Fruit fly (Drosophila melanogaster): ENCODE data around the gene CG32640.
A peak's percentile ranks its signal among the peaks of the same experiment; 100 is the strongest.

Gene CG32640

DNA sequence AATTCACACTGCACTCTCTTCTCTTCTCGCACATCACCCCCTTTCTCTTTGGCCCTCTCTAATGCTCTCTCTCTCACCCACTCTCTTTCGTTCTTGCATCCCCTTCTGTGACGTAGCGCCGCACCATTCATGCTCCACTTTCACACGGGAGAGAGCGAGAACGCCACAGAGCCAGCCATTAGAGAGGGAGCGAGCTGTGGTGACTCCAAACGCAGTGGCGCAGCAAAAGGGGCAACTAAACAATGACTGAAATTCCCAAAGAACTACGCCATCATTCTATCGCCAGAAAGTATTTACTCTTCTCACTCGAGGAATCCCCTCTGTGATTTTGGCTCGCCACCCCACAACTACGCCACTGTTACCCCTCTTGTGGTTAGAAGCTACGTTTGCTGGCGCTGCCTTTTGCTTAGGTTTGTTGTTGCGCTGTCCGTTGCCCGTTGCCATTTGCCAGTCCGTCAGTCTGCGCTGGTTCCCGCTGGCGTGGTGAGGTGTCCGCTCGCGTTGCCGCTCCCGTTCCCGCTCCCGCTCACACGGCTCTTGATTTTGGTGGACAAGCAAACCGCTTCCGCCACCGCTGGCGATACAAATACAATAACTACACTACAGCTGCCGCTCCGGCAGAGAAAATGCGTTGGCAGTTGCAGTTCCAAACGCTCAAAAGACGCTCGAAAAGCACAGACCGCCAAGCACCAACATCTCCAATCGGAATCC lies 46.6 kb upstream of the CG32640 start (continued):
- TF ChIP-seq zen (tag; optimal IDR thresholded peaks at IDR 0.05) (peak; percentile 93), Side (GFP tag; optimal IDR thresholded peaks at IDR 0.05) (peak; percentile 99), chif (GFP tag; optimal IDR thresholded peaks at IDR 0.05) (peak; percentile 99), CG31365 (tag; optimal IDR thresholded peaks at IDR 0.05) (peak; percentile 95), ken (GFP tag; IDR thresholded peaks at IDR 0.05) (peak; percentile 99), cwo (GFP tag; optimal IDR thresholded peaks at IDR 0.05) (peak; percentile 98), CG4730 (GFP tag; IDR thresholded peaks at IDR 0.05) (peak; percentile 99), peb (GFP tag; IDR thresholded peaks at IDR 0.05) (peak; percentile 97), Hand (GFP tag; optimal IDR thresholded peaks at IDR 0.05) (peak; percentile 98), Bdp1 (GFP tag; optimal IDR thresholded peaks at IDR 0.05) (peak; percentile 94), CG13624 (GFP tag; optimal IDR thresholded peaks at IDR 0.05) (peak; percentile 99), CG11398 (GFP tag; optimal IDR thresholded peaks at IDR 0.05) (peak; percentile 99), CG2889 (GFP tag; IDR thresholded peaks at IDR 0.05) (peak; percentile 99), nau (GFP tag; optimal IDR thresholded peaks at IDR 0.05) (peak; percentile 98), CG6765 (GFP tag; optimal IDR thresholded peaks at IDR 0.05) (peak; percentile 97), gt (GFP tag; IDR thresholded peaks at IDR 0.05) (peak; percentile 97), usp (GFP tag; optimal IDR thresholded peaks at IDR 0.05) (no peak), CG3281 (GFP tag; optimal IDR thresholded peaks at IDR 0.05) (peak; percentile 98), pb (GFP tag; optimal IDR thresholded peaks at IDR 0.05) (peak; percentile 99), lilli (GFP tag; optimal IDR thresholded peaks at IDR 0.05) (peak; percentile 100), CHES-1-like (GFP tag; optimal IDR thresholded peaks at IDR 0.05) (peak; percentile 99), CG7556 (GFP tag; optimal IDR thresholded peaks at IDR 0.05) (peak; percentile 99), ssp (GFP tag; IDR thresholded peaks at IDR 0.05) (peak; percentile 95), Adf1 (GFP tag; IDR thresholded peaks at IDR 0.05) (peak; percentile 94), sens (GFP tag) (peak; percentile 100), CG10267 (tag; optimal IDR thresholded peaks at IDR 0.05) (peak; percentile 92), jing (GFP tag; optimal IDR thresholded peaks at IDR 0.05) (peak; percentile 97), Abd-B (GFP tag; optimal IDR thresholded peaks at IDR 0.05) (peak; percentile 97), schlank (tag; optimal IDR thresholded peaks at IDR 0.05) (peak; percentile 99), abd-A (tag; optimal IDR thresholded peaks at IDR 0.05) (peak; percentile 96), CG12942 (GFP tag; optimal IDR thresholded peaks at IDR 0.05) (peak; percentile 99), lov (optimal IDR thresholded peaks at IDR 0.05) (no peak), lov (GFP tag; IDR thresholded peaks at IDR 0.05) (peak; percentile 99), twi (tag; optimal IDR thresholded peaks at IDR 0.05) (peak; percentile 92), CG14860 (GFP tag; IDR thresholded peaks at IDR 0.05; ENCODE audit: partially characterized antibody) (0 out of 3 replicates have a peak, but pooled peaks have one; percentile 42), CG42726 (GFP tag; IDR thresholded peaks at IDR 0.05; ENCODE audit: partially characterized antibody) (peak; percentile 3; the same call in 1 of the 2 replicates), CG1602 (GFP tag; optimal IDR thresholded peaks at IDR 0.05) (peak; percentile 98), lab (GFP tag; optimal IDR thresholded peaks at IDR 0.05) (peak; percentile 100), h (optimal IDR thresholded peaks at IDR 0.05) (no peak), Sin3A (optimal IDR thresholded peaks at IDR 0.05) (no peak), CG14441 (GFP tag; IDR thresholded peaks at IDR 0.05) (peak; percentile 99), Deaf1 (tag; optimal IDR thresholded peaks at IDR 0.05) (peak; percentile 82), CG9437 (GFP tag; optimal IDR thresholded peaks at IDR 0.05) (peak; percentile 92), CG11560 (tag; IDR thresholded peaks at IDR 0.05) (peak; percentile 94), cas (GFP tag; IDR thresholded peaks at IDR 0.05) (peak; percentile 98), crp (GFP tag; optimal IDR thresholded peaks at IDR 0.05) (peak in 1 of 2 experiments; percentile 74), BtbVII (GFP tag; optimal IDR thresholded peaks at IDR 0.05) (peak; percentile 99), sima (GFP tag; optimal IDR thresholded peaks at IDR 0.05) (peak; percentile 97), CG11247 (GFP tag; IDR thresholded peaks at IDR 0.05) (peak; percentile 99), CG16813 (GFP tag; IDR thresholded peaks at IDR 0.05; ENCODE audit: partially characterized antibody) (peak; percentile 25; the same call in 1 of the 3 replicates)

Data from whole organism, embryonic.